Fruit fly (Drosophila melanogaster): ENCODE measurements around the gene Ing3.

DNA sequence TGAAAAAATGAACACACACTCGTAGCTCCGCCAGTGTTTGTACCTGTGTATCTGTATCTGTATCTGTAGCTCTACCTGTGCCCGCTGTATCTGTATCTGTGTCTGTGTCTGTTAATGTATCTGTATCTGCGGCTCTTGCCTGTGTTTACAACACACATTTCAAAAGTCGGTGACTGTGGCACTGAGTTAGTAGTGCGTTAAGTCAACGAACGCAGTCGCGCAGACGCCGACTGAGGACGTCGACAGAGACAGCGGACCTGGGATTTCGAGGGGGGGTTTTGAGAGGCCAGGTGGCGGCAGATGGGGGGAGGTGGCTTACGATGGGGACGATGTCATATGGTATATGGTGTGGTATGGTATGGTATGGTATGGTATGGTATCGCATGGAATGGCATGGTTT is 15.4 kb upstream of the Ing3 start:
- TF ChIP-seq CG5204 (GFP tag; optimal IDR thresholded peaks at IDR 0.05): no peak
- TF ChIP-seq CG7045 (GFP tag; optimal IDR thresholded peaks at IDR 0.05): no peak
- no peak for TF ChIP-seq CG33017 (tag; optimal IDR thresholded peaks at IDR 0.05)
- TF ChIP-seq CG14711 (tag; optimal IDR thresholded peaks at IDR 0.05): no peak
- TF ChIP-seq ovo (GFP tag; optimal IDR thresholded peaks at IDR 0.05): no peak
- TF ChIP-seq cic (GFP tag; optimal IDR thresholded peaks at IDR 0.05): no peak
